Worm (Caenorhabditis elegans): ENCODE results near the gene C45G9.5.
A peak's percentile ranks its signal among the peaks of the same experiment; 100 is the strongest.

The C45G9.5 gene

DNA sequence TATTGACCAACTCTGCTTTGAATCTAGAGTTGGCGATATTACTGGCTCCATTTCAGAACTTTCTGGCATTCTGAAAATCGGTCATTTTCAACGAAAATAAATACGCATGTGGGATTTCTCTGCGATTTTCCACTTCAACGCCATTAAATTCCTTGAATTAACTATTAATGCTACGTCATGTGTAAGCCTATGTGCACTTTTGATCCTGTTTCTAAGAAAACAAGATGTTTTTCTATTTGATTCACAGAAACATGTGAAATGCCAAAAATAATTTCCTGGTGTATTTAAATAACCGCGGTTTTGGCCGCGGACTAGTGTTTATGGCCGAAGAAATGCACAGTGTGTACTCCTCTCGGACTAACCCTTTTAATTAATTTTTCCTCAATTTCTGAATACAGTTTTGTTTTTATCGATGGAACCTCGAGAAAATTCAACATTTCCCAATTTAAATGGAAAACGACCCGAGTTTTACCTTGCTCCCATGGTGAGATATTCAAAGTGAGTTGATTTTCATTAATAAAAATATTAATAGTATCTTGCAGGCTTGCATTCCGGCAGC, 20.8 kb downstream of the C45G9.5 start, which contains the start of the genes C45G9.11 and C45G9.2 (continued):
- no peak for TF ChIP-seq pros-1 (tag; optimal IDR thresholded peaks at IDR 0.05)
- no peak for TF ChIP-seq K09A11.1 (tag; optimal IDR thresholded peaks at IDR 0.05; ENCODE audit: insufficient read depth)
- no peak for TF ChIP-seq nhr-11 (tag; optimal IDR thresholded peaks at IDR 0.05)
- no peak for TF ChIP-seq hlh-15 (tag; optimal IDR thresholded peaks at IDR 0.05)
- peak; percentile 41 for TF ChIP-seq elt-2 (tag; optimal IDR thresholded peaks at IDR 0.05)
- TF ChIP-seq ceh-24 (tag; optimal IDR thresholded peaks at IDR 0.05) = no peak
- no peak for TF ChIP-seq pha-4 (tag; optimal IDR thresholded peaks at IDR 0.05)
- peak; percentile 81 for TF ChIP-seq zip-5 (tag; optimal IDR thresholded peaks at IDR 0.05)
- TF ChIP-seq pqm-1 (tag; optimal IDR thresholded peaks at IDR 0.05) = peak; percentile 57
- no peak for TF ChIP-seq lin-11 (tag; optimal IDR thresholded peaks at IDR 0.05)
- no peak for TF ChIP-seq gmeb-2 (tag; optimal IDR thresholded peaks at IDR 0.05)
- TF ChIP-seq pag-3 (tag; optimal IDR thresholded peaks at IDR 0.05; ENCODE audit: borderline replicate concordance) = no peak
- peak; percentile 45 for TF ChIP-seq F13H6.1 (tag; optimal IDR thresholded peaks at IDR 0.05)
- peak; percentile 81 for TF ChIP-seq ref-2 (tag; optimal IDR thresholded peaks at IDR 0.05)
- TF ChIP-seq ceh-18 (tag; optimal IDR thresholded peaks at IDR 0.05) = no peak
- no peak for TF ChIP-seq fkh-6 (tag; optimal IDR thresholded peaks at IDR 0.05)
- TF ChIP-seq ama-1 (optimal IDR thresholded peaks at IDR 0.05) = no peak
- peak; percentile 21 for TF ChIP-seq pax-1 (tag; optimal IDR thresholded peaks at IDR 0.05)
- no peak for TF ChIP-seq unc-3 (GFP tag; conservative IDR thresholded peaks at IDR 0.05)
- no peak for TF ChIP-seq unc-3 (tag; optimal IDR thresholded peaks at IDR 0.05)

DNA sequence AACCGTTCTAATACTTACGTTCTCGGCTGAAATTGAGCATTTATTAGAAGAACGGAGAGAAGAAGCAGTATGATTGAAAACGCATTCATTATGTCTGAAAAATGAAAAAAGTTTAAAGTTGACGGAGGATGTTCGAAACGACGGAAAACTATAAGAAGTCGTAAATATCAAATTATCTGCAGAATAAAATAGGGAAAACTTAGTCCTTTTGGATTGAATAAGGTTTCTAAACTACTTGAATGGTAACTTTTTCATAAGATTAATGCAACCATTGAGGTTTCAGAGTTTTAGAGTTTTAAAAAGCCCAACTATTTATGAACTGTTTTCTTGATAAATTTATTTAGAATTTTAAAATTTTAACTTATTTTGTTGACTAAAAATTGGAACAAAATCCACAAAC, 23.6 kb downstream of the C45G9.5 start, which contains the start of gene C45G9.12:
Gene C45G9.12, minus strand, starts transcription at position 101 of the 400 bp plus-strand sequence.
- no peak for TF ChIP-seq unc-55 (GFP tag; optimal IDR thresholded peaks at IDR 0.05)
- no peak for TF ChIP-seq lin-11 (tag; optimal IDR thresholded peaks at IDR 0.05)
- no peak for TF ChIP-seq pha-4 (tag; optimal IDR thresholded peaks at IDR 0.05)
- TF ChIP-seq nhr-11 (tag; optimal IDR thresholded peaks at IDR 0.05) = no peak
- TF ChIP-seq ceh-18 (tag; optimal IDR thresholded peaks at IDR 0.05) = no peak

DNA sequence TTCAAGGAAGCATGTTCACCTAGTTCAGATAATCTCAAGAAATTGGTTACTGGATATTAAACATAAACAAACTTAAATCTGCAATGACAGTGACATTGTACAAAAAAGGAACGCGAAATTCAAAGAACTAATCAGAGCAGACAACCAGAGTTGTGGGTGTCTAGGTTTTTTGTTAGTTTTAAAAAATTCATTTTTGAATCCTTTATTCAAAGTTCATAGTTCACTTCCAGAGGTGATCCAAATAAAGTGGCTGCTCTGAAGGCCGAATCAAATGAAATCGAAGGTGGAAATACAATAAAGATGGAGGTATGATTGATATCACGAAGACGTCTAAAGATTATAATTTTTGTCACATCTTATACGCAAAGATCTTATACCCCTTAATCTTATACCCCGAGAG, 26.5 kb downstream of the C45G9.5 start, which contains the start of gene ttbk-6:
Gene ttbk-6, plus strand, starts transcription at position 301 of the 400 bp plus-strand sequence.
- no peak for TF ChIP-seq ceh-31 (tag; optimal IDR thresholded peaks at IDR 0.05)
- TF ChIP-seq ceh-48 (tag; optimal IDR thresholded peaks at IDR 0.05) = no peak
- no peak for TF ChIP-seq ceh-45 (GFP tag; IDR thresholded peaks at IDR 0.05)
- no peak for TF ChIP-seq ceh-18 (tag; optimal IDR thresholded peaks at IDR 0.05)
- TF ChIP-seq ceh-30 (tag; optimal IDR thresholded peaks at IDR 0.05) = no peak
- no peak for TF ChIP-seq unc-3 (GFP tag; conservative IDR thresholded peaks at IDR 0.05)
- TF ChIP-seq unc-3 (tag; optimal IDR thresholded peaks at IDR 0.05) = no peak
- TF ChIP-seq zip-5 (tag; optimal IDR thresholded peaks at IDR 0.05) = no peak
- no peak for TF ChIP-seq T23F11.4 (GFP tag; optimal IDR thresholded peaks at IDR 0.05)
- no peak for TF ChIP-seq lim-6 (tag; optimal IDR thresholded peaks at IDR 0.05)
- no peak for TF ChIP-seq unc-86 (tag; optimal IDR thresholded peaks at IDR 0.05)
- no peak for TF ChIP-seq pha-4 (tag; optimal IDR thresholded peaks at IDR 0.05)

DNA sequence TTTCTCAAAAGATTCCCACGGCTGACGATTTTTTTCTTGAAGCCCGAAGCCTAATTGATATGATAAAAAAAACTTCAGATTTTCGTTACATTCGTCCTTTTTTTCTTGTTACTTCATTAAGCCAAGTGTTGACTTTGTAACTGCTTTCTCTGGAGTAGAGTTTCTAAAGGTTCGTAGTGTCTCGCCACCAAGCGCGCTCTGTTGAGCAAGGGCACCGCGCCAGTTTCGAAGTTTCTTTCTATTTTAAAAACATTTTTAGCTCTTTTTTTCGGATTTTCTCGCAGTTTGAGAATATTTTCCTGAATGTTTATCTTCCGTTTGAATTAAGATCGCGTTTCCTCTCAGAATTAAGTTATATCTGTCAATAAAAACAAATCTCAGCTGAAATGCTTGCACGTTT, 28.7 kb downstream of the C45G9.5 start:
- TF ChIP-seq ceh-30 (tag; optimal IDR thresholded peaks at IDR 0.05) = no peak
- no peak for TF ChIP-seq pax-1 (tag; optimal IDR thresholded peaks at IDR 0.05)
- no peak for TF ChIP-seq sdc-2 (tag; optimal IDR thresholded peaks at IDR 0.05)
- no peak for TF ChIP-seq nhr-11 (tag; optimal IDR thresholded peaks at IDR 0.05)
- TF ChIP-seq unc-42 (tag; optimal IDR thresholded peaks at IDR 0.05) = no peak
- TF ChIP-seq ceh-2 (tag; optimal IDR thresholded peaks at IDR 0.05) = no peak
- no peak for TF ChIP-seq hlh-15 (tag; optimal IDR thresholded peaks at IDR 0.05)
- TF ChIP-seq pha-2 (tag; optimal IDR thresholded peaks at IDR 0.05) = no peak
- TF ChIP-seq ref-2 (tag; optimal IDR thresholded peaks at IDR 0.05) = no peak
- no peak for TF ChIP-seq F13H6.1 (tag; optimal IDR thresholded peaks at IDR 0.05)
- no peak for TF ChIP-seq sox-2 (GFP tag; IDR thresholded peaks at IDR 0.05)
- TF ChIP-seq tbx-7 (tag; optimal IDR thresholded peaks at IDR 0.05) = no peak
- TF ChIP-seq ets-4 (tag; optimal IDR thresholded peaks at IDR 0.05) = no peak
- no peak for TF ChIP-seq elt-2 (tag; optimal IDR thresholded peaks at IDR 0.05)
- no peak for TF ChIP-seq lin-11 (tag; optimal IDR thresholded peaks at IDR 0.05)
- no peak for TF ChIP-seq fkh-6 (tag; optimal IDR thresholded peaks at IDR 0.05)
- no peak for TF ChIP-seq fax-1 (tag; optimal IDR thresholded peaks at IDR 0.05)
- TF ChIP-seq ceh-24 (tag; optimal IDR thresholded peaks at IDR 0.05) = no peak
- no peak for TF ChIP-seq pat-9 (tag; optimal IDR thresholded peaks at IDR 0.05)
- TF ChIP-seq pqm-1 (tag; optimal IDR thresholded peaks at IDR 0.05) = no peak
